Worm (Caenorhabditis elegans) whole organism, L1 larva: ENCODE results near the gene rsef-1.

Source experiments
- C04F5.9 ChIP-seq: sonication (generic microtip); optimal IDR thresholded peaks from 2 replicates; lab custom pipeline; 2016; ENCODE audit warnings: missing genetic modification characterization, missing compliant biosample characterization
- C34B4.2 ChIP-seq: sonication (generic microtip); optimal IDR thresholded peaks from 2 replicates; lab custom pipeline; 2017; ENCODE audit warnings: mild to moderate bottlenecking, missing genetic modification characterization, missing compliant biosample characterization
- ama-1 ChIP-seq: fragments of 150-350 bp; optimal IDR thresholded peaks from 2 replicates; lab custom pipeline; 2014
- blmp-1 ChIP-seq: fragments of 150-350 bp; optimal IDR thresholded peaks from 2 replicates; lab custom pipeline; 2014; ENCODE audit warnings: missing biosample characterization, missing genetic modification characterization
- ceh-88 ChIP-seq: fragments of 200-800 bp; sonication (Bioruptor generic); IDR thresholded peaks from 2 replicates; pipeline ENCODE4 v1.3.6; 2022; ENCODE audit warnings: missing genetic modification characterization, missing compliant biosample characterization
- ces-1 ChIP-seq: fragments of 150-350 bp; optimal IDR thresholded peaks from 2 replicates; lab custom pipeline; 2014; ENCODE audit warnings: missing biosample characterization, missing genetic modification reagents, missing genetic modification characterization
- dpl-1 ChIP-seq, 3 experiments: fragments of 150-350 bp in 2 of 3; sonication (generic microtip) in 1 of 3; optimal IDR thresholded peaks; 2 replicates each; lab custom pipeline; 2014 to 2017; ENCODE audit warnings: missing biosample characterization in 3 of 3, missing genetic modification characterization in 3 of 3, missing genetic modification reagents in 3 of 3
- efl-1 ChIP-seq, 4 experiments: fragments of 150-350 bp; optimal IDR thresholded peaks in 3 of 4; peaks in 1 of 4; 1 replicate in 1 of 4; 2 replicates in 3 of 4; lab custom pipeline; 2014; ENCODE audit warnings: missing biosample characterization in 2 of 4, missing genetic modification characterization in 2 of 4, missing genetic modification reagents in 2 of 4
- elt-2 ChIP-seq: sonication (generic microtip); optimal IDR thresholded peaks from 2 replicates; lab custom pipeline; 2016; ENCODE audit warnings: missing genetic modification characterization, mild to moderate bottlenecking, inconsistent platforms, missing compliant biosample characterization, missing genetic modification reagents
- fkh-10 ChIP-seq: sonication (generic microtip); optimal IDR thresholded peaks from 2 replicates; lab custom pipeline; 2017; ENCODE audit warnings: missing biosample characterization, missing genetic modification reagents, missing genetic modification characterization
- fos-1 ChIP-seq: fragments of 150-350 bp; optimal IDR thresholded peaks from 2 replicates; lab custom pipeline; 2014; ENCODE audit warnings: missing biosample characterization, missing genetic modification characterization
- hpl-2 ChIP-seq: fragments of 150-350 bp; optimal IDR thresholded peaks from 2 replicates; lab custom pipeline; 2014; ENCODE audit warnings: missing biosample characterization, missing genetic modification reagents, missing genetic modification characterization
- isw-1 ChIP-seq: fragments of 200-800 bp; sonication (Bioruptor generic); IDR thresholded peaks from 2 replicates; pipeline ENCODE4 v1.3.6; 2022; ENCODE audit warnings: missing genetic modification characterization, missing compliant biosample characterization
- jun-1 ChIP-seq: fragments of 150-350 bp; optimal IDR thresholded peaks from 2 replicates; lab custom pipeline; 2014; ENCODE audit warnings: missing biosample characterization, missing genetic modification reagents, missing genetic modification characterization
- lin-15B ChIP-seq: fragments of 150-350 bp; sonication (generic microtip); optimal IDR thresholded peaks from 3 replicates; lab custom pipeline; 2014; ENCODE audit warnings: missing biosample characterization, missing genetic modification characterization
- lin-35 ChIP-seq, 2 experiments: fragments of 150-350 bp; optimal IDR thresholded peaks; 2 replicates each; lab custom pipeline; 2014; ENCODE audit warnings: missing biosample characterization in 2 of 2, missing genetic modification characterization in 2 of 2, missing genetic modification reagents in 2 of 2
- lir-3 ChIP-seq: sonication (generic microtip); optimal IDR thresholded peaks from 2 replicates; lab custom pipeline; 2016; ENCODE audit warnings: mild to moderate bottlenecking, missing genetic modification characterization, moderate library complexity, missing compliant biosample characterization; ENCODE audit not compliant: poor library complexity
- mab-9 ChIP-seq: fragments of 200-800 bp; sonication (Bioruptor generic); IDR thresholded peaks from 2 replicates; pipeline ENCODE4 v1.3.6; 2022; ENCODE audit warnings: missing genetic modification reagents, missing genetic modification characterization, missing compliant biosample characterization
- mdl-1 ChIP-seq, 2 experiments: fragments of 150-350 bp; optimal IDR thresholded peaks; 2 replicates each; lab custom pipeline; 2014 to 2017; ENCODE audit warnings: missing biosample characterization in 2 of 2, missing genetic modification characterization in 2 of 2, inconsistent platforms in 1 of 2
- nhr-71 ChIP-seq: sonication (generic microtip); optimal IDR thresholded peaks from 2 replicates; lab custom pipeline; 2016; ENCODE audit warnings: mild to moderate bottlenecking, missing genetic modification characterization, moderate library complexity, missing compliant biosample characterization
- nhr-76 ChIP-seq: sonication (generic microtip); optimal IDR thresholded peaks from 2 replicates; lab custom pipeline; 2017; ENCODE audit warnings: missing biosample characterization, missing genetic modification characterization
- nhr-84 ChIP-seq: sonication (generic microtip); optimal IDR thresholded peaks from 2 replicates; lab custom pipeline; 2017; ENCODE audit warnings: missing biosample characterization, missing genetic modification characterization
- pqm-1 ChIP-seq: sonication (generic microtip); optimal IDR thresholded peaks from 3 replicates; lab custom pipeline; 2017; ENCODE audit warnings: missing biosample characterization, missing genetic modification characterization
- skn-1 ChIP-seq: fragments of 150-350 bp; optimal IDR thresholded peaks from 2 replicates; lab custom pipeline; 2014; ENCODE audit warnings: missing biosample characterization, missing genetic modification characterization
- swsn-7 ChIP-seq: sonication (generic microtip); optimal IDR thresholded peaks from 2 replicates; lab custom pipeline; 2016; ENCODE audit warnings: missing genetic modification characterization, missing compliant biosample characterization
- tlp-1 ChIP-seq: fragments of 150-350 bp; optimal IDR thresholded peaks from 2 replicates; lab custom pipeline; 2014; ENCODE audit warnings: missing biosample characterization, missing genetic modification characterization
- unc-130 ChIP-seq: fragments of 150-350 bp; optimal IDR thresholded peaks from 2 replicates; lab custom pipeline; 2017; ENCODE audit warnings: missing biosample characterization, missing genetic modification characterization, inconsistent platforms
- unc-62 ChIP-seq: fragments of 150-350 bp; optimal IDR thresholded peaks from 2 replicates; lab custom pipeline; 2014; ENCODE audit warnings: missing biosample characterization, missing genetic modification reagents, missing genetic modification characterization
- xbp-1 ChIP-seq: sonication (generic microtip); optimal IDR thresholded peaks from 2 replicates; lab custom pipeline; 2016; ENCODE audit warnings: missing genetic modification characterization, missing compliant biosample characterization
- zag-1 ChIP-seq: fragments of 150-350 bp; optimal IDR thresholded peaks from 2 replicates; lab custom pipeline; 2014; ENCODE audit warnings: missing biosample characterization, missing genetic modification characterization
- zip-4 ChIP-seq: fragments of 200-800 bp; sonication (Bioruptor generic); optimal IDR thresholded peaks from 2 replicates; lab custom pipeline; 2018; ENCODE audit warnings: mild to moderate bottlenecking, missing genetic modification characterization, moderate library complexity, missing compliant biosample characterization
- ztf-11 ChIP-seq, 2 experiments: sonication (generic microtip); optimal IDR thresholded peaks; 2 replicates each; lab custom pipeline; 2016 to 2017; ENCODE audit warnings: missing genetic modification characterization in 2 of 2, missing biosample characterization in 1 of 2, missing compliant biosample characterization in 1 of 2
- ztf-4 ChIP-seq: fragments of 150-350 bp; optimal IDR thresholded peaks from 2 replicates; lab custom pipeline; 2014; ENCODE audit warnings: missing biosample characterization, missing genetic modification characterization

Gene rsef-1

ce11 chrX:3089894-3090414, 30.8 kb upstream of the rsef-1 start (continued):
- TF ChIP-seq lir-3 (tag; lab: Kevin White, UChicago) (peak; percentile 22), hpl-2 (GFP tag; lab: Kevin White, UChicago) (no peak), nhr-71 (tag; lab: Kevin White, UChicago) (peak; percentile 61), fkh-10 (peak; percentile 34), lin-15B (tag; lab: Kevin White, UChicago) (no peak), nhr-84 (tag; lab: Kevin White, UChicago) (no peak), ztf-4 (tag; lab: Kevin White, UChicago) (peak; percentile 31), zag-1 (no peak), C34B4.2 (tag; lab: Kevin White, UChicago) (no peak), zip-4 (GFP tag; lab: Kevin White, UChicago) (no peak), skn-1 (tag; lab: Kevin White, UChicago) (peak; percentile 34), elt-2 (tag; lab: Kevin White, UChicago) (peak; percentile 78)

- TF ChIP-seq lin-35 (GFP tag; optimal IDR thresholded peaks at IDR 0.05; lab: Kevin White, UChicago) (no peak), jun-1 (tag; lab: Kevin White, UChicago) (no peak), blmp-1 (tag; lab: Kevin White, UChicago) (peak; percentile 54), zip-4 (GFP tag; lab: Kevin White, UChicago) (no peak), ces-1 (no peak), swsn-7 (no peak), ztf-11 (tag; optimal IDR thresholded peaks at IDR 0.05; lab: Kevin White, UChicago) (no peak), dpl-1 (GFP tag; optimal IDR thresholded peaks at IDR 0.05; lab: Kevin White, UChicago) (peak in 1 of 3 experiments; percentile 10), unc-62 (GFP tag; lab: Kevin White, UChicago) (no peak), efl-1 (optimal IDR thresholded peaks at IDR 0.05; lab: Kevin White, UChicago) (no peak), efl-1 (GFP tag; optimal IDR thresholded peaks at IDR 0.05 in 1 of 2; lab: Kevin White, UChicago) (peak in 1 of 2 experiments; percentile 91), ceh-88 (GFP tag; lab: Robert Waterston, UW) (no peak), ama-1 (lab: Kevin White, UChicago) (no peak), mdl-1 (tag; optimal IDR thresholded peaks at IDR 0.05; lab: Kevin White, UChicago) (no peak)
- TF ChIP-seq, all 84 proteins: peak for 3
Measured at ce11 chrX:3089423-3089822, 30.2 kb upstream of the rsef-1 start, which contains the start of gene pccb-1. Gene pccb-1, plus strand, starts transcription at chrX:3089549.

- TF ChIP-seq pqm-1 (no peak), efl-1 (optimal IDR thresholded peaks at IDR 0.05; lab: Kevin White, UChicago) (no peak), efl-1 (GFP tag; optimal IDR thresholded peaks at IDR 0.05 in 1 of 2; lab: Kevin White, UChicago) (peak in 1 of 2 experiments; percentile 60)
Measured at ce11 chrX:3087647-3088046, 28.4 kb upstream of the rsef-1 start.

- no peak for TF ChIP-seq C04F5.9
- no peak for TF ChIP-seq skn-1 (tag; lab: Kevin White, UChicago)
- no peak for TF ChIP-seq efl-1 (optimal IDR thresholded peaks at IDR 0.05; lab: Kevin White, UChicago)
- no peak for TF ChIP-seq efl-1 (GFP tag; optimal IDR thresholded peaks at IDR 0.05 in 1 of 2; lab: Kevin White, UChicago)
- TF ChIP-seq mab-9 (GFP tag; lab: Robert Waterston, UW) = no peak
- TF ChIP-seq isw-1 (GFP tag; lab: Robert Waterston, UW) = no peak
- no peak for TF ChIP-seq tlp-1 (tag; lab: Kevin White, UChicago)
- no peak for TF ChIP-seq ceh-88 (GFP tag; lab: Robert Waterston, UW)
- TF ChIP-seq xbp-1 (tag; lab: Kevin White, UChicago) = no peak
- no peak for TF ChIP-seq nhr-76 (tag; lab: Kevin White, UChicago)
- no peak for TF ChIP-seq unc-62 (GFP tag; lab: Kevin White, UChicago)
- no peak for TF ChIP-seq elt-2 (tag; lab: Kevin White, UChicago)
- TF ChIP-seq fos-1 = no peak
- no peak for TF ChIP-seq unc-130 (tag; lab: Kevin White, UChicago)
- no peak for TF ChIP-seq ztf-4 (tag; lab: Kevin White, UChicago)
Measured at ce11 chrX:3087245-3087644, 28.0 kb upstream of the rsef-1 start, which contains the start of gene F52E4.5. Gene F52E4.5, minus strand, starts transcription at chrX:3087345.
